Worm (Caenorhabditis elegans) whole organism, L4 larva: ENCODE measurements around the gene F13A2.3.

ENCODE experiments used
- Y105C5A.15 ChIP-seq: fragments of 200-800 bp; sonication (Bioruptor generic); IDR thresholded peaks from 2 replicates; pipeline ENCODE4 v1.3.6; 2022; ENCODE audit warnings: missing genetic modification characterization, missing compliant biosample characterization
- ama-1 ChIP-seq: fragments of 150-350 bp; optimal IDR thresholded peaks from 2 replicates; lab custom pipeline; 2014; ENCODE audit warnings: inconsistent platforms, mixed read lengths
- ceh-44 ChIP-seq: fragments of 200-800 bp; sonication (Bioruptor generic); IDR thresholded peaks from 2 replicates; pipeline ENCODE4 v1.3.6; 2022; ENCODE audit warnings: missing genetic modification reagents, missing genetic modification characterization, missing compliant biosample characterization
- ces-1 ChIP-seq: fragments of 150-350 bp; sonication (generic microtip); optimal IDR thresholded peaks from 4 replicates; lab custom pipeline; 2014; ENCODE audit warnings: missing biosample characterization, missing genetic modification reagents, missing genetic modification characterization
- egl-27 ChIP-seq: sonication (generic microtip); optimal IDR thresholded peaks from 3 replicates; lab custom pipeline; 2017; ENCODE audit warnings: missing biosample characterization, missing genetic modification reagents, missing genetic modification characterization
- lsy-2 ChIP-seq, 2 experiments: fragments of 150-350 bp in 1 of 2; sonication (generic microtip) in 1 of 2; optimal IDR thresholded peaks; 2 replicates each; lab custom pipeline; 2014 to 2017; ENCODE audit warnings: missing biosample characterization in 2 of 2, missing genetic modification characterization in 2 of 2
- nhr-48 ChIP-seq: sonication (generic microtip); optimal IDR thresholded peaks from 2 replicates; lab custom pipeline; 2016; ENCODE audit warnings: mild to moderate bottlenecking, missing genetic modification characterization, missing compliant biosample characterization
- unc-62 ChIP-seq, 3 experiments: fragments of 150-350 bp in 1 of 3; sonication (generic microtip); optimal IDR thresholded peaks in 2 of 3; peaks in 1 of 3; 1 replicate in 1 of 3; 2 replicates in 2 of 3; lab custom pipeline; 2014 to 2017; ENCODE audit warnings: missing biosample characterization in 3 of 3, missing genetic modification characterization in 3 of 3, missing genetic modification reagents in 3 of 3, missing genotype in 1 of 3

ce11 chrV:4419767-4420322 lies 23.7 kb upstream of the F13A2.3 start, which contains the start of the genes Y47D7A.7 and Y47D7A.2:
- TF ChIP-seq Y105C5A.15 (GFP tag; lab: Robert Waterston, UW) (no peak), lsy-2 (tag; optimal IDR thresholded peaks at IDR 0.05; lab: Kevin White, UChicago) (no peak), egl-27 (no peak), ama-1 (lab: Kevin White, UChicago) (no peak), ceh-44 (GFP tag; lab: Robert Waterston, UW) (no peak), unc-62 (GFP tag; optimal IDR thresholded peaks at IDR 0.05 in 1 of 2; lab: Kevin White, UChicago) (no peak), unc-62 (tag; optimal IDR thresholded peaks at IDR 0.05; lab: Kevin White, UChicago) (no peak), nhr-48 (tag; lab: Kevin White, UChicago) (no peak), ces-1 (GFP tag; lab: Kevin White, UChicago) (no peak)
